Worm (Caenorhabditis elegans) whole organism, young adult: ENCODE data around the gene F29B9.1.

Experiments used
- C17E4.6 ChIP-seq: fragments of 200-800 bp; sonication (Bioruptor generic); IDR thresholded peaks from 2 replicates; pipeline ENCODE4 v1.3.6; 2022; ENCODE audit warnings: missing genetic modification reagents, missing genetic modification characterization, missing compliant biosample characterization
- D2030.7 ChIP-seq: fragments of 200-800 bp; sonication (Bioruptor generic); IDR thresholded peaks from 2 replicates; pipeline ENCODE4 v1.3.6; 2022; ENCODE audit warnings: missing genetic modification reagents, missing genetic modification characterization, missing compliant biosample characterization
- F10E7.11 ChIP-seq: sonication (generic microtip); optimal IDR thresholded peaks from 2 replicates; lab custom pipeline; 2017; ENCODE audit warnings: mild to moderate bottlenecking, missing genetic modification characterization, moderate library complexity, missing compliant biosample characterization
- F22D6.2 ChIP-seq: sonication (generic microtip); optimal IDR thresholded peaks from 2 replicates; lab custom pipeline; 2016; ENCODE audit warnings: mild to moderate bottlenecking, missing genetic modification characterization, missing compliant biosample characterization
- F33H1.4 ChIP-seq: fragments of 200-800 bp; sonication (Bioruptor generic); IDR thresholded peaks from 2 replicates; pipeline ENCODE4 v1.3.6; 2022; ENCODE audit warnings: missing genetic modification reagents, missing genetic modification characterization, missing compliant biosample characterization
- F37B4.10 ChIP-seq: fragments of 200-800 bp; sonication (Bioruptor generic); IDR thresholded peaks from 2 replicates; pipeline ENCODE4 v1.3.6; 2022; ENCODE audit warnings: missing genetic modification characterization, missing compliant biosample characterization
- F57A8.1 ChIP-seq: fragments of 200-800 bp; sonication (Bioruptor generic); optimal IDR thresholded peaks from 2 replicates; lab custom pipeline; 2018; ENCODE audit warnings: mild to moderate bottlenecking, missing genetic modification characterization, moderate library complexity, missing compliant biosample characterization
- F57C9.4 ChIP-seq: sonication (generic microtip); optimal IDR thresholded peaks from 2 replicates; lab custom pipeline; 2017; ENCODE audit warnings: mild to moderate bottlenecking, missing genetic modification characterization, missing compliant biosample characterization
- K11D2.4 ChIP-seq: fragments of 200-800 bp; sonication (Bioruptor generic); IDR thresholded peaks from 2 replicates; pipeline ENCODE4 v1.3.6; 2022; ENCODE audit warnings: missing genetic modification reagents, missing genetic modification characterization, missing compliant biosample characterization
- T26A5.8 ChIP-seq: sonication (generic microtip); optimal IDR thresholded peaks from 2 replicates; lab custom pipeline; 2016; ENCODE audit warnings: missing genetic modification characterization, missing compliant biosample characterization
- Y53F4B.3 ChIP-seq: fragments of 200-800 bp; sonication (Bioruptor generic); IDR thresholded peaks from 2 replicates; pipeline ENCODE4 v1.3.6; 2022; ENCODE audit warnings: missing genetic modification reagents, missing genetic modification characterization, missing compliant biosample characterization
- ZK185.1 ChIP-seq: sonication (generic microtip); optimal IDR thresholded peaks from 2 replicates; lab custom pipeline; 2016; ENCODE audit warnings: mild to moderate bottlenecking, missing genetic modification characterization, missing compliant biosample characterization; ENCODE audit not compliant: poor library complexity, severe bottlenecking
- ama-1 ChIP-seq, 3 experiments: fragments of 150-350 bp in 1 of 3; sonication (generic microtip) in 2 of 3; optimal IDR thresholded peaks; 2 replicates each; lab custom pipeline; 2014 to 2018; ENCODE audit warnings: missing biosample characterization in 2 of 3, missing genetic modification characterization in 2 of 3, missing genetic modification reagents in 2 of 3
- atf-7 ChIP-seq: sonication (generic microtip); optimal IDR thresholded peaks from 2 replicates; lab custom pipeline; 2017; ENCODE audit warnings: mild to moderate bottlenecking, missing genetic modification characterization, missing compliant biosample characterization
- athp-1 ChIP-seq: sonication (generic microtip); optimal IDR thresholded peaks from 2 replicates; lab custom pipeline; 2017; ENCODE audit warnings: mild to moderate bottlenecking, missing genetic modification characterization, missing compliant biosample characterization
- attf-3 ChIP-seq: fragments of 200-800 bp; sonication (Bioruptor generic); conservative IDR thresholded peaks from 2 replicates; pipeline ENCODE4 v1.3.6; 2022; ENCODE audit warnings: missing genetic modification reagents, missing genetic modification characterization, missing compliant biosample characterization
- attf-5 ChIP-seq: fragments of 200-800 bp; sonication (Bioruptor generic); optimal IDR thresholded peaks from 2 replicates; lab custom pipeline; 2018; ENCODE audit warnings: mild to moderate bottlenecking, missing genetic modification characterization, missing compliant biosample characterization
- bed-1 ChIP-seq: fragments of 200-800 bp; sonication (Bioruptor generic); IDR thresholded peaks from 2 replicates; pipeline ENCODE4 v1.3.6; 2022; ENCODE audit warnings: missing genetic modification reagents, missing genetic modification characterization, missing compliant biosample characterization
- bed-2 ChIP-seq: fragments of 200-800 bp; sonication (Bioruptor generic); IDR thresholded peaks from 2 replicates; pipeline ENCODE4 v1.3.6; 2022; ENCODE audit warnings: missing genetic modification reagents, missing genetic modification characterization, missing compliant biosample characterization
- ccch-3 ChIP-seq: fragments of 200-800 bp; sonication (Bioruptor generic); optimal IDR thresholded peaks from 2 replicates; lab custom pipeline; 2018; ENCODE audit warnings: mild to moderate bottlenecking, missing genetic modification characterization, missing compliant biosample characterization
- ceh-79 ChIP-seq: sonication (generic microtip); optimal IDR thresholded peaks from 2 replicates; lab custom pipeline; 2017; ENCODE audit warnings: mild to moderate bottlenecking, missing genetic modification characterization, missing compliant biosample characterization
- chd-7 ChIP-seq: sonication (generic microtip); optimal IDR thresholded peaks from 2 replicates; lab custom pipeline; 2016; ENCODE audit warnings: mild to moderate bottlenecking, missing genetic modification characterization, moderate library complexity, missing compliant biosample characterization
- efl-1 ChIP-seq: fragments of 150-350 bp; optimal IDR thresholded peaks from 2 replicates; lab custom pipeline; 2014; ENCODE audit warnings: missing biosample characterization, missing genetic modification reagents, missing genetic modification characterization
- ets-4 ChIP-seq: fragments of 200-800 bp; sonication (Bioruptor generic); optimal IDR thresholded peaks from 2 replicates; lab custom pipeline; 2018; ENCODE audit warnings: mild to moderate bottlenecking, missing genetic modification characterization, missing compliant biosample characterization
- gei-17 ChIP-seq: fragments of 200-800 bp; sonication (Bioruptor generic); optimal IDR thresholded peaks from 2 replicates; lab custom pipeline; 2018; ENCODE audit warnings: mild to moderate bottlenecking, missing genetic modification characterization, missing compliant biosample characterization
- hlh-12 ChIP-seq: sonication (generic microtip); optimal IDR thresholded peaks from 2 replicates; lab custom pipeline; 2016; ENCODE audit warnings: missing genetic modification characterization, missing compliant biosample characterization
- hlh-26 ChIP-seq: fragments of 200-800 bp; sonication (Bioruptor generic); conservative IDR thresholded peaks from 2 replicates; pipeline ENCODE4 v1.3.6; 2022; ENCODE audit warnings: missing genetic modification reagents, missing genetic modification characterization, missing compliant biosample characterization
- hsf-1 ChIP-seq: fragments of 200-800 bp; sonication (Bioruptor generic); IDR thresholded peaks from 2 replicates; pipeline ENCODE4 v1.3.6; 2022; ENCODE audit warnings: missing genetic modification reagents, missing genetic modification characterization, missing compliant biosample characterization
- lag-1 ChIP-seq: fragments of 200-800 bp; sonication (Bioruptor generic); IDR thresholded peaks from 2 replicates; pipeline ENCODE4 v1.3.6; 2022; ENCODE audit warnings: missing genetic modification reagents, missing genetic modification characterization, missing compliant biosample characterization
- let-526 ChIP-seq: fragments of 200-800 bp; sonication (Bioruptor generic); IDR thresholded peaks from 2 replicates; pipeline ENCODE4 v1.3.6; 2022; ENCODE audit warnings: missing genetic modification reagents, missing genetic modification characterization, missing compliant biosample characterization
- let-607 ChIP-seq, 2 experiments: fragments of 200-800 bp in 1 of 2; sonication (Bioruptor generic) in 1 of 2; sonication (generic microtip) in 1 of 2; optimal IDR thresholded peaks; 2 replicates each; lab custom pipeline; 2016 to 2018; ENCODE audit warnings: mild to moderate bottlenecking in 2 of 2, missing compliant biosample characterization in 2 of 2, missing genetic modification characterization in 2 of 2, moderate library complexity in 2 of 2, missing genotype in 1 of 2
- lin-26 ChIP-seq: fragments of 200-800 bp; sonication (Bioruptor generic); IDR thresholded peaks from 2 replicates; pipeline ENCODE4 v1.3.6; 2022; ENCODE audit warnings: missing genetic modification reagents, missing genetic modification characterization, missing compliant biosample characterization
- lin-35 ChIP-seq, 3 experiments: fragments of 150-350 bp in 2 of 3; sonication (generic microtip) in 1 of 3; optimal IDR thresholded peaks; 2 replicates each; lab custom pipeline; 2014 to 2018; ENCODE audit warnings: missing biosample characterization in 3 of 3, missing genetic modification characterization in 3 of 3, missing genetic modification reagents in 3 of 3
- lir-1 ChIP-seq: fragments of 200-800 bp; sonication (Bioruptor generic); conservative IDR thresholded peaks from 2 replicates; pipeline ENCODE4 v1.3.6; 2022; ENCODE audit warnings: missing genetic modification reagents, missing genetic modification characterization, missing compliant biosample characterization
- mel-28 ChIP-seq: sonication (generic microtip); optimal IDR thresholded peaks from 2 replicates; lab custom pipeline; 2016; ENCODE audit warnings: borderline replicate concordance, mild to moderate bottlenecking, missing genetic modification characterization, missing compliant biosample characterization
- mes-4 ChIP-seq: sonication (generic microtip); optimal IDR thresholded peaks from 2 replicates; lab custom pipeline; 2016; ENCODE audit warnings: missing genotype, missing genetic modification characterization, missing compliant biosample characterization
- nfya-1 ChIP-seq: sonication (generic microtip); optimal IDR thresholded peaks from 2 replicates; lab custom pipeline; 2017; ENCODE audit warnings: antibody characterized with exemption, missing compliant biosample characterization, missing genetic modification characterization, borderline replicate concordance; ENCODE audit not compliant: insufficient read depth
- nfya-2 ChIP-seq: fragments of 200-800 bp; sonication (Bioruptor generic); IDR thresholded peaks from 2 replicates; pipeline ENCODE4 v1.3.6; 2022; ENCODE audit warnings: missing genetic modification reagents, missing genetic modification characterization, missing compliant biosample characterization
- nhr-179 ChIP-seq: sonication (generic microtip); optimal IDR thresholded peaks from 2 replicates; lab custom pipeline; 2016; ENCODE audit warnings: mild to moderate bottlenecking, missing genetic modification characterization, missing compliant biosample characterization
- rec-8 ChIP-seq, 2 experiments: sonication (generic microtip); optimal IDR thresholded peaks; 2 replicates each; lab custom pipeline; 2016; ENCODE audit warnings: mild to moderate bottlenecking in 2 of 2, missing genetic modification characterization in 2 of 2, missing genetic modification reagents in 2 of 2, missing genotype in 2 of 2, missing biosample characterization in 1 of 2, missing compliant biosample characterization in 1 of 2, moderate library complexity in 1 of 2
- sdz-38 ChIP-seq: sonication (generic microtip); optimal IDR thresholded peaks from 2 replicates; lab custom pipeline; 2016; ENCODE audit warnings: missing genotype, missing genetic modification characterization, missing compliant biosample characterization
- snpc-1.1 ChIP-seq: sonication (generic microtip); optimal IDR thresholded peaks from 2 replicates; lab custom pipeline; 2017; ENCODE audit warnings: missing genetic modification characterization, mild to moderate bottlenecking, missing compliant biosample characterization, antibody characterized with exemption, moderate library complexity, missing genotype, missing genetic modification reagents; ENCODE audit not compliant: insufficient read depth
- sptf-2 ChIP-seq: fragments of 200-800 bp; sonication (Bioruptor generic); optimal IDR thresholded peaks from 2 replicates; lab custom pipeline; 2018; ENCODE audit warnings: mild to moderate bottlenecking, missing genetic modification characterization, missing compliant biosample characterization
- tbp1 ChIP-seq: fragments of 200-800 bp; sonication (Bioruptor generic); optimal IDR thresholded peaks from 2 replicates; lab custom pipeline; 2018; ENCODE audit warnings: mild to moderate bottlenecking, missing genetic modification characterization, missing compliant biosample characterization
- xnd-1 ChIP-seq: sonication (generic microtip); optimal IDR thresholded peaks from 2 replicates; lab custom pipeline; 2016; ENCODE audit warnings: missing genotype, missing genetic modification reagents, missing genetic modification characterization, missing compliant biosample characterization
- zfh-2 ChIP-seq: fragments of 200-800 bp; sonication (Bioruptor generic); conservative IDR thresholded peaks from 2 replicates; pipeline ENCODE4 v1.3.6; 2022; ENCODE audit warnings: missing genetic modification reagents, missing genetic modification characterization, missing compliant biosample characterization
- ztf-26 ChIP-seq: sonication (generic microtip); optimal IDR thresholded peaks from 2 replicates; lab custom pipeline; 2017; ENCODE audit warnings: missing genetic modification characterization, missing compliant biosample characterization
- ztf-3 ChIP-seq: fragments of 200-800 bp; sonication (Bioruptor generic); optimal IDR thresholded peaks from 2 replicates; lab custom pipeline; 2018; ENCODE audit warnings: mild to moderate bottlenecking, missing genetic modification characterization, missing compliant biosample characterization

F29B9.1 gene

ce11 chrIV:4650624-4651094, 14.5 kb upstream of the F29B9.1 start, which contains the start of gene ubc-9 (continued):
- TF ChIP-seq gei-17 (GFP tag; lab: Kevin White, UChicago): no peak
- TF ChIP-seq athp-1: peak; percentile 74
- TF ChIP-seq zfh-2 (GFP tag; lab: Robert Waterston, UW): no peak
- no peak for TF ChIP-seq lag-1 (GFP tag; lab: Robert Waterston, UW)
- TF ChIP-seq T26A5.8 (tag; lab: Kevin White, UChicago): no peak
- peak; percentile 59; the same call in 1 of the 2 replicates for TF ChIP-seq lir-1
- peak; percentile 90 for TF ChIP-seq xnd-1 (tag; lab: Kevin White, UChicago)
- peak; percentile 92 for TF ChIP-seq attf-5
- peak; percentile 17 for TF ChIP-seq ztf-26 (tag; lab: Kevin White, UChicago)
- TF ChIP-seq ZK185.1 (tag; lab: Kevin White, UChicago): peak; percentile 57
- TF ChIP-seq rec-8 (tag; optimal IDR thresholded peaks at IDR 0.05; lab: Kevin White, UChicago): no peak
- no peak for TF ChIP-seq nhr-179
- peak; percentile 4 for TF ChIP-seq atf-7
- no peak for TF ChIP-seq ztf-3
- TF ChIP-seq let-607 (tag; optimal IDR thresholded peaks at IDR 0.05; lab: Kevin White, UChicago): peak in 1 of 2 experiments; percentile 31
- no peak for TF ChIP-seq mes-4 (tag; lab: Kevin White, UChicago)
- no peak for TF ChIP-seq chd-7 (tag; lab: Kevin White, UChicago)
- no peak for TF ChIP-seq bed-1 (GFP tag; lab: Robert Waterston, UW)
- TF ChIP-seq K11D2.4 (GFP tag; lab: Robert Waterston, UW): no peak
- TF ChIP-seq F37B4.10: no peak
- no peak for TF ChIP-seq bed-2 (GFP tag; lab: Robert Waterston, UW)
- TF ChIP-seq mel-28 (tag; lab: Kevin White, UChicago): no peak
- TF ChIP-seq hlh-26 (GFP tag; lab: Robert Waterston, UW): no peak
- no peak for TF ChIP-seq attf-3 (GFP tag; lab: Robert Waterston, UW)
- TF ChIP-seq sptf-2 (GFP tag; lab: Kevin White, UChicago): no peak
- peak; percentile 93 for TF ChIP-seq efl-1
- TF ChIP-seq hlh-12 (tag; lab: Kevin White, UChicago): no peak
- TF ChIP-seq F22D6.2: no peak
- no peak for TF ChIP-seq snpc-1.1 (tag; lab: Kevin White, UChicago)
- no peak for TF ChIP-seq Y53F4B.3 (GFP tag; lab: Robert Waterston, UW)
- peak; percentile 81 for TF ChIP-seq F33H1.4 (GFP tag; lab: Robert Waterston, UW)
- TF ChIP-seq C17E4.6 (GFP tag; lab: Robert Waterston, UW): peak; percentile 83; the same call in 1 of the 2 replicates
- no peak for TF ChIP-seq nfya-2 (GFP tag; lab: Robert Waterston, UW)
- peak; percentile 95 for TF ChIP-seq hsf-1 (GFP tag; lab: Robert Waterston, UW)
- no peak for TF ChIP-seq F57C9.4 (tag; lab: Kevin White, UChicago)
- no peak for TF ChIP-seq ccch-3 (GFP tag; lab: Kevin White, UChicago)
- TF ChIP-seq lin-26 (GFP tag; lab: Robert Waterston, UW): peak; percentile 77
- peak; percentile 10 to 56 (median 54) for TF ChIP-seq lin-35 (GFP tag; optimal IDR thresholded peaks at IDR 0.05; lab: Kevin White, UChicago)
- peak; percentile 66 for TF ChIP-seq tbp1 (GFP tag; lab: Kevin White, UChicago)
- no peak for TF ChIP-seq F10E7.11 (tag; lab: Kevin White, UChicago)
- TF ChIP-seq ama-1 (optimal IDR thresholded peaks at IDR 0.05; lab: Kevin White, UChicago): no peak
- TF ChIP-seq ama-1 (GFP tag; optimal IDR thresholded peaks at IDR 0.05; lab: Kevin White, UChicago): no peak
- no peak for TF ChIP-seq ceh-79
- TF ChIP-seq ets-4 (GFP tag; lab: Kevin White, UChicago): no peak
- TF ChIP-seq let-526: no peak
- TF ChIP-seq sdz-38 (tag; lab: Kevin White, UChicago): no peak
- TF ChIP-seq F57A8.1 (GFP tag; lab: Kevin White, UChicago): no peak
- TF ChIP-seq nfya-1: no peak
- TF ChIP-seq D2030.7 (GFP tag; lab: Robert Waterston, UW): peak; percentile 81
